Fruit fly (Drosophila melanogaster): Measurements from ENCODE around the gene ush.

ush gene

dm6 chr2L:481757-482450 lies 5.9 kb downstream of the ush start (continued):
- no peak for TF ChIP-seq ftz-f1 (GFP tag; optimal IDR thresholded peaks at IDR 0.05)
- peak; percentile 63 for TF ChIP-seq Abd-B (GFP tag; optimal IDR thresholded peaks at IDR 0.05)
- no peak for TF ChIP-seq pita (GFP tag; optimal IDR thresholded peaks at IDR 0.05)
- TF ChIP-seq Six4 (GFP tag; optimal IDR thresholded peaks at IDR 0.05) = peak; percentile 24
- peak; percentile 12 for TF ChIP-seq Atf3 (GFP tag; optimal IDR thresholded peaks at IDR 0.05)
- TF ChIP-seq Elba2 (GFP tag; optimal IDR thresholded peaks at IDR 0.05) = no peak
- no peak for TF ChIP-seq vvl (GFP tag; IDR thresholded peaks at IDR 0.05)
- TF ChIP-seq ind (GFP tag; optimal IDR thresholded peaks at IDR 0.05) = peak; percentile 82
- no peak for TF ChIP-seq Drgx (GFP tag; IDR thresholded peaks at IDR 0.05)
- TF ChIP-seq CG3847 (GFP tag; IDR thresholded peaks at IDR 0.05) = no peak
- no peak for TF ChIP-seq nerfin-1 (tag; optimal IDR thresholded peaks at IDR 0.05)
- TF ChIP-seq Jarid2 (GFP tag; optimal IDR thresholded peaks at IDR 0.05) = peak; percentile 41
- peak; percentile 96 for TF ChIP-seq lab (GFP tag; optimal IDR thresholded peaks at IDR 0.05)
- peak; percentile 69 for TF ChIP-seq Asciz (GFP tag; optimal IDR thresholded peaks at IDR 0.05)
- peak; percentile 44 for TF ChIP-seq dm (GFP tag; optimal IDR thresholded peaks at IDR 0.05)
- TF ChIP-seq CG30403 (GFP tag; optimal IDR thresholded peaks at IDR 0.05) = peak; percentile 84
- TF ChIP-seq CG17328 (GFP tag; IDR thresholded peaks at IDR 0.05) = no peak
- peak; percentile 51 for TF ChIP-seq Myb (GFP tag; optimal IDR thresholded peaks at IDR 0.05)
- no peak for TF ChIP-seq dati (GFP tag; IDR thresholded peaks at IDR 0.05)
- TF ChIP-seq sim (GFP tag; IDR thresholded peaks at IDR 0.05) = no peak
- TF ChIP-seq cad (GFP tag; optimal IDR thresholded peaks at IDR 0.05) = no peak
- peak; percentile 54 for TF ChIP-seq Deaf1 (tag; optimal IDR thresholded peaks at IDR 0.05)
- no peak for TF ChIP-seq bowl (GFP tag; IDR thresholded peaks at IDR 0.05)
- no peak for TF ChIP-seq prd (optimal IDR thresholded peaks at IDR 0.05)
- TF ChIP-seq prd (GFP tag; IDR thresholded peaks at IDR 0.05) = no peak
- peak; percentile 32 for TF ChIP-seq psq (GFP tag; optimal IDR thresholded peaks at IDR 0.05)
- peak; percentile 15 for TF ChIP-seq oc (tag; optimal IDR thresholded peaks at IDR 0.05)
- TF ChIP-seq CG14667 (GFP tag; IDR thresholded peaks at IDR 0.05) = no peak
- no peak for TF ChIP-seq Ada2b (GFP tag; IDR thresholded peaks at IDR 0.05)
- peak; percentile 80 for TF ChIP-seq CG9437 (GFP tag; optimal IDR thresholded peaks at IDR 0.05)
- TF ChIP-seq shn (GFP tag; optimal IDR thresholded peaks at IDR 0.05) = peak; percentile 23
- peak; percentile 81 for TF ChIP-seq CG17385 (GFP tag; optimal IDR thresholded peaks at IDR 0.05)
- peak; percentile 47 for TF ChIP-seq ERR (GFP tag; optimal IDR thresholded peaks at IDR 0.05)
- peak; percentile 77 for TF ChIP-seq CG6683 (GFP tag; optimal IDR thresholded peaks at IDR 0.05)
- TF ChIP-seq CG9797 (GFP tag; optimal IDR thresholded peaks at IDR 0.05) = no peak
- peak; percentile 25 for TF ChIP-seq Ets97D (GFP tag; optimal IDR thresholded peaks at IDR 0.05)
- TF ChIP-seq Hey (tag; optimal IDR thresholded peaks at IDR 0.05) = no peak
- TF ChIP-seq lmd (GFP tag; IDR thresholded peaks at IDR 0.05) = no peak
- no peak for TF ChIP-seq ac (GFP tag; optimal IDR thresholded peaks at IDR 0.05)
- no peak for TF ChIP-seq Awh (GFP tag; IDR thresholded peaks at IDR 0.05)
- TF ChIP-seq stwl (tag; optimal IDR thresholded peaks at IDR 0.05) = no peak
- no peak for TF ChIP-seq E2f1 (GFP tag; IDR thresholded peaks at IDR 0.05)
- peak; percentile 88 for TF ChIP-seq sens (GFP tag)
- peak; percentile 59 for TF ChIP-seq jumu (GFP tag; optimal IDR thresholded peaks at IDR 0.05)
- no peak for TF ChIP-seq CG17912 (GFP tag; optimal IDR thresholded peaks at IDR 0.05)
- no peak for TF ChIP-seq tll (GFP tag; optimal IDR thresholded peaks at IDR 0.05)
- TF ChIP-seq E2f2 (GFP tag; IDR thresholded peaks at IDR 0.05) = no peak
- TF ChIP-seq MTF-1 (GFP tag; optimal IDR thresholded peaks at IDR 0.05; ENCODE audit: borderline replicate concordance) = no peak
- TF ChIP-seq CG1529 (GFP tag; optimal IDR thresholded peaks at IDR 0.05) = no peak
- no peak for TF ChIP-seq Usf (GFP tag; optimal IDR thresholded peaks at IDR 0.05)
- TF ChIP-seq Sry-δ (GFP tag; optimal IDR thresholded peaks at IDR 0.05) = peak; percentile 9
- no peak for TF ChIP-seq CG11247 (GFP tag; IDR thresholded peaks at IDR 0.05)

Data from whole organism, embryonic.